Fruit fly (Drosophila melanogaster): ENCODE data around the gene lili.

lili gene

DNA sequence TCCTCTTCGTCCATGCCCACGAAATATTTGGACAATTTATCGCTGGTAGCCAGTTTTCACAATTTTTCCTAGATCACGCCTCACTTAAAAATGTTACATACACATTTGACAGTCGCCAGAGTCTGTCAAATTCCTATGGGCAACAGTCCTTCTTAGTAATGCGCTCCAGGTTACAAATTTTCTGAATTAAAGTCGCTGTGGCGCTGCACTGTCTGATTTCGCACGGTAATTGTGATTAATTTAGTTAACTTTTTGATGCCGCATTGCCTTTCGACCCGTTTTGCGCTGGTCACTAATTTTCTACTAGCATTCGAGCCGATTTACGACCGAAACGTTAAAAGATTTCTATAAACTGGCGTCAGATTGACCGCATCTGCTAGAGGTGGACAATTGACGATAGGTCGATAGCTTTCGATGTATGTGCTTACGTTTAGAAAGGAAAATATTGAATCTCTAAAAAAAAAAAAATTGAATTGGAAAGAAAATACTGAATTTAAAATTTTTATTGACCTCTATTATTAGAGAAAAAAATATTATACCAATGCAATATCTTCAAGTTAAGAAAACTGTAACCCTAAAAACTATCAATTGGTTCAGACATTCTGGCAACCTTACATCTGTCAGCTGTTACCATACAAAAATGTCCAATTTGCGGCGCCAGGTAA is at the start of gene lili, which contains the start of gene CG34150:
Gene lili, minus strand, starts transcription at position 376 of the 665 bp plus-strand sequence.
Gene CG34150, plus strand, starts transcription at position 626 of the 665 bp plus-strand sequence.
- TF ChIP-seq sv (GFP tag; optimal IDR thresholded peaks at IDR 0.05) (peak; percentile 72), CrebA (GFP tag; optimal IDR thresholded peaks at IDR 0.05; ENCODE audit: borderline replicate concordance) (no peak), Myc (optimal IDR thresholded peaks at IDR 0.05) (no peak), Dif (GFP tag; optimal IDR thresholded peaks at IDR 0.05; ENCODE audit: partially characterized antibody) (no peak), dl (GFP tag; optimal IDR thresholded peaks at IDR 0.05; ENCODE audit: insufficient read depth in 1 of 2, partially characterized antibody in 2 of 2) (no peak), Hr83 (GFP tag; optimal IDR thresholded peaks at IDR 0.05; ENCODE audit: poor library complexity, severe bottlenecking) (peak; percentile 63), rgr (GFP tag; optimal IDR thresholded peaks at IDR 0.05) (peak; percentile 78), jim (GFP tag; optimal IDR thresholded peaks at IDR 0.05) (no peak), usp (GFP tag; optimal IDR thresholded peaks at IDR 0.05) (no peak), woc (GFP tag; optimal IDR thresholded peaks at IDR 0.05) (peak; percentile 74), Hnf4 (GFP tag; optimal IDR thresholded peaks at IDR 0.05) (peak; percentile 89), fru (GFP tag; optimal IDR thresholded peaks at IDR 0.05) (peak; percentile 70), Vsx2 (GFP tag; optimal IDR thresholded peaks at IDR 0.05; ENCODE audit: partially characterized antibody) (no peak), dmrt93B (GFP tag; optimal IDR thresholded peaks at IDR 0.05) (no peak), ey (GFP tag; optimal IDR thresholded peaks at IDR 0.05) (peak; percentile 79), HLH106 (tag; optimal IDR thresholded peaks at IDR 0.05) (peak; percentile 77), dsf (GFP tag; optimal IDR thresholded peaks at IDR 0.05; ENCODE audit: borderline replicate concordance) (peak; percentile 80), lola (GFP tag; optimal IDR thresholded peaks at IDR 0.05) (no peak), CG32264 (GFP tag; optimal IDR thresholded peaks at IDR 0.05) (peak; percentile 46), CG9705 (GFP tag; optimal IDR thresholded peaks at IDR 0.05) (peak; percentile 55), brk (GFP tag; optimal IDR thresholded peaks at IDR 0.05) (peak; percentile 89), GATAd (GFP tag; optimal IDR thresholded peaks at IDR 0.05) (peak; percentile 81), foxo (GFP tag; optimal IDR thresholded peaks at IDR 0.05) (peak in 1 of 2 experiments; percentile 87), Dfd (GFP tag; optimal IDR thresholded peaks at IDR 0.05) (no peak), N (GFP tag; optimal IDR thresholded peaks at IDR 0.05) (no peak), pan (optimal IDR thresholded peaks at IDR 0.05) (no peak), Mio (GFP tag; optimal IDR thresholded peaks at IDR 0.05) (no peak), OdsH (GFP tag; optimal IDR thresholded peaks at IDR 0.05) (peak; percentile 64), psq (GFP tag; optimal IDR thresholded peaks at IDR 0.05) (peak; percentile 59), br (GFP tag; optimal IDR thresholded peaks at IDR 0.05) (peak; percentile 67), Abd-B (GFP tag; optimal IDR thresholded peaks at IDR 0.05) (no peak), h (GFP tag; optimal IDR thresholded peaks at IDR 0.05) (peak; percentile 81), Jra (GFP tag; optimal IDR thresholded peaks at IDR 0.05) (no peak), Hr78 (GFP tag; optimal IDR thresholded peaks at IDR 0.05) (no peak), Rel (GFP tag; optimal IDR thresholded peaks at IDR 0.05) (no peak), Rel (tag; optimal IDR thresholded peaks at IDR 0.05) (peak; percentile 36), tai (GFP tag; optimal IDR thresholded peaks at IDR 0.05) (no peak), Sp1 (GFP tag; optimal IDR thresholded peaks at IDR 0.05) (peak; percentile 67)

dm6 chr3R:24862574-24863089 is 48.8 kb upstream of the lili start, which contains the start of gene CG7016:
Gene CG7016 (plus strand): TSS chr3R:24862931.
- TF ChIP-seq Jra (GFP tag; optimal IDR thresholded peaks at IDR 0.05) = no peak
- no peak for TF ChIP-seq Rel (GFP tag; optimal IDR thresholded peaks at IDR 0.05)
- TF ChIP-seq Rel (tag; optimal IDR thresholded peaks at IDR 0.05) = peak; percentile 93

DNA sequence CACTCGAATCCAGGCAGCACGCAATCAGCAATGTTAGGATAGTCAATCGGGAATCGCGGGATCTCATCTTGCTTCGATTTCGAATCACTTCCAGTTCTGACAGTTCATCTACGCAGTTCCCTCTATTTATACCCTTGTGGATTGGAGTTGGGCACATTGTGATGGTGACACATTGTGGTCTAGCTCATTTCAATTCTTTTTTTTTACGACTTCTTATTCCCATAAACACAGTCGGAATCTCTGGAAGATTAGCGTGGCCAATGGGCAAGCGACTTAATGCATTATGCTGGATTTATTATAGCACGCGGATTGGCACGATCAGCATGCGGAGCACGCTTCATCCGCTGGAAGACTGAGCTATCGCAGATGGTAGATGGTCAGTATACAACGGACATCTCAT is 48.3 kb upstream of the lili start, which contains the start of gene CG13640:
Gene CG13640, minus strand, starts transcription at position 101 of the 400 bp plus-strand sequence.
- TF ChIP-seq pan (optimal IDR thresholded peaks at IDR 0.05) (no peak), Dfd (GFP tag; optimal IDR thresholded peaks at IDR 0.05) (no peak), CG32264 (GFP tag; optimal IDR thresholded peaks at IDR 0.05) (no peak), sage (GFP tag; optimal IDR thresholded peaks at IDR 0.05) (no peak), foxo (GFP tag; optimal IDR thresholded peaks at IDR 0.05) (no peak), Hr83 (GFP tag; optimal IDR thresholded peaks at IDR 0.05; ENCODE audit: poor library complexity, severe bottlenecking) (no peak), brk (GFP tag; optimal IDR thresholded peaks at IDR 0.05) (no peak), dmrt93B (GFP tag; optimal IDR thresholded peaks at IDR 0.05) (no peak), h (GFP tag; optimal IDR thresholded peaks at IDR 0.05) (no peak), tai (GFP tag; optimal IDR thresholded peaks at IDR 0.05) (no peak)
